Fruit fly (Drosophila melanogaster) whole organism, embryonic: ENCODE measurements around the gene CG44259.

Experiments used
- ATbp ChIP-seq: fragments of 200-800 bp; sonication (Bioruptor generic); optimal IDR thresholded peaks from 2 replicates; lab custom pipeline; 2017; ENCODE audit warnings: missing biosample characterization, mild to moderate bottlenecking, missing genetic modification characterization, missing genetic modification reagents
- BEAF-32 ChIP-seq: fragments of 200-800 bp; sonication (Bioruptor generic); optimal IDR thresholded peaks from 3 replicates; lab custom pipeline; 2017; ENCODE audit warnings: missing biosample characterization, missing genetic modification characterization, mild to moderate bottlenecking, moderate library complexity, missing genetic modification reagents
- CG10366 ChIP-seq: fragments of 200-800 bp; sonication (Bioruptor generic); IDR thresholded peaks from 2 replicates; pipeline ENCODE4 v1.3.6; 2022; ENCODE audit warnings: missing biosample characterization, missing genetic modification characterization
- CG10654 ChIP-seq: fragments of 200-800 bp; sonication (Bioruptor generic); optimal IDR thresholded peaks from 2 replicates; lab custom pipeline; 2016; ENCODE audit warnings: missing biosample characterization, missing genetic modification characterization
- CG12104 ChIP-seq: fragments of 200-800 bp; sonication (Bioruptor generic); optimal IDR thresholded peaks from 3 replicates; lab custom pipeline; 2016; ENCODE audit warnings: missing biosample characterization, missing genetic modification characterization
- CG13775 ChIP-seq: fragments of 200-800 bp; sonication (Bioruptor generic); optimal IDR thresholded peaks from 3 replicates; lab custom pipeline; 2017; ENCODE audit warnings: missing biosample characterization, mild to moderate bottlenecking, missing genetic modification characterization
- CG14014 ChIP-seq: fragments of 200-800 bp; sonication (Bioruptor generic); IDR thresholded peaks from 2 replicates; pipeline ENCODE4 v1.3.6; 2022; ENCODE audit warnings: missing biosample characterization, missing genetic modification characterization
- CG1602 ChIP-seq: fragments of 200-800 bp; sonication (Bioruptor generic); optimal IDR thresholded peaks from 3 replicates; lab custom pipeline; 2016; ENCODE audit warnings: missing biosample characterization, missing genetic modification characterization
- CG1603 ChIP-seq: fragments of 200-800 bp; sonication (Bioruptor generic); optimal IDR thresholded peaks from 2 replicates; lab custom pipeline; 2019; ENCODE audit warnings: missing biosample characterization, mild to moderate bottlenecking, missing genetic modification characterization, moderate library complexity
- CG30431 ChIP-seq: fragments of 200-800 bp; sonication (Bioruptor generic); optimal IDR thresholded peaks from 2 replicates; lab custom pipeline; 2017; ENCODE audit warnings: missing biosample characterization, missing genetic modification characterization
- CG31365 ChIP-seq: fragments of 200-800 bp; sonication (Bioruptor generic); optimal IDR thresholded peaks from 2 replicates; lab custom pipeline; 2018; ENCODE audit warnings: missing biosample characterization, mild to moderate bottlenecking, missing genetic modification characterization
- CG31441 ChIP-seq: fragments of 200-800 bp; sonication (Bioruptor generic); IDR thresholded peaks from 2 replicates; pipeline ENCODE4 v1.3.6; 2022; ENCODE audit warnings: missing biosample characterization, missing genetic modification characterization
- CG42726 ChIP-seq: fragments of 200-800 bp; sonication (Bioruptor generic); IDR thresholded peaks from 2 replicates; pipeline ENCODE4 v1.3.6; 2022; ENCODE audit warnings: missing biosample characterization, missing genetic modification characterization; ENCODE audit not compliant: partially characterized antibody
- CG4404 ChIP-seq: fragments of 200-800 bp; sonication (Bioruptor generic); IDR thresholded peaks from 2 replicates; pipeline ENCODE4 v1.3.6; 2022; ENCODE audit warnings: missing biosample characterization, missing genetic modification characterization
- CG4424 ChIP-seq: fragments of 200-800 bp; sonication (Bioruptor generic); optimal IDR thresholded peaks from 3 replicates; lab custom pipeline; 2016; ENCODE audit warnings: missing biosample characterization, missing genetic modification characterization
- CG8290 ChIP-seq, 3 experiments: fragments of 200-800 bp; sonication (Bioruptor generic); optimal IDR thresholded peaks; 2 replicates each; lab custom pipeline; 2016 to 2019; ENCODE audit warnings: missing biosample characterization in 3 of 3, missing genetic modification characterization in 3 of 3, mild to moderate bottlenecking in 2 of 3, moderate library complexity in 1 of 3
- CG8359 ChIP-seq: fragments of 200-800 bp; sonication (Bioruptor generic); optimal IDR thresholded peaks from 2 replicates; lab custom pipeline; 2017; ENCODE audit warnings: missing biosample characterization, mild to moderate bottlenecking, missing genetic modification characterization, borderline replicate concordance
- Doc2 ChIP-seq: fragments of 200-800 bp; sonication (Bioruptor generic); IDR thresholded peaks from 2 replicates; pipeline ENCODE4 v1.3.6; 2022; ENCODE audit warnings: missing biosample characterization, missing genetic modification characterization
- Ets97D ChIP-seq: fragments of 200-800 bp; sonication (Bioruptor generic); optimal IDR thresholded peaks from 3 replicates; lab custom pipeline; 2016; ENCODE audit warnings: missing biosample characterization, missing genetic modification characterization
- Fer2 ChIP-seq: fragments of 200-800 bp; sonication (Bioruptor generic); optimal IDR thresholded peaks from 2 replicates; lab custom pipeline; 2018; ENCODE audit warnings: missing biosample characterization, mild to moderate bottlenecking, missing genetic modification characterization, moderate library complexity
- Fer3 ChIP-seq: fragments of 200-800 bp; sonication (Bioruptor generic); optimal IDR thresholded peaks from 2 replicates; lab custom pipeline; 2018; ENCODE audit warnings: missing biosample characterization, mild to moderate bottlenecking, missing genetic modification characterization, moderate library complexity
- Jarid2 ChIP-seq: fragments of 200-800 bp; sonication (Bioruptor generic); optimal IDR thresholded peaks from 3 replicates; lab custom pipeline; 2017; ENCODE audit warnings: mild to moderate bottlenecking, missing biosample characterization, missing genetic modification reagents, missing genetic modification characterization
- Opbp ChIP-seq: fragments of 200-800 bp; sonication (Bioruptor generic); IDR thresholded peaks from 3 replicates; pipeline ENCODE4 v1.3.6; 2022; ENCODE audit warnings: missing biosample characterization, missing genetic modification characterization; ENCODE audit not compliant: partially characterized antibody
- Ptx1 ChIP-seq: fragments of 200-800 bp; sonication (Bioruptor generic); IDR thresholded peaks from 2 replicates; pipeline ENCODE4 v1.3.6; 2022; ENCODE audit warnings: missing biosample characterization, missing genetic modification characterization
- Ravus ChIP-seq: fragments of 200-800 bp; sonication (Bioruptor generic); IDR thresholded peaks from 2 replicates; pipeline ENCODE4 v1.3.6; 2022; ENCODE audit warnings: missing biosample characterization, missing genetic modification characterization
- Rfx ChIP-seq: fragments of 200-800 bp; sonication (Bioruptor generic); IDR thresholded peaks from 2 replicates; pipeline ENCODE4 v1.3.6; 2022; ENCODE audit warnings: missing biosample characterization, missing genetic modification characterization
- Xrp1 ChIP-seq: fragments of 200-800 bp; sonication (Bioruptor generic); IDR thresholded peaks from 2 replicates; pipeline ENCODE4 v1.3.6; 2022; ENCODE audit warnings: missing biosample characterization, missing genetic modification characterization
- ap ChIP-seq: fragments of 200-800 bp; sonication (Bioruptor generic); IDR thresholded peaks from 2 replicates; pipeline ENCODE4 v1.3.6; 2022; ENCODE audit warnings: missing biosample characterization, missing genetic modification characterization
- bcd ChIP-seq: fragments of 200-800 bp; sonication (Bioruptor generic); optimal IDR thresholded peaks from 2 replicates; lab custom pipeline; 2017; ENCODE audit warnings: missing biosample characterization, mild to moderate bottlenecking, missing genetic modification characterization
- bigmax ChIP-seq: fragments of 200-800 bp; sonication (Bioruptor generic); optimal IDR thresholded peaks from 2 replicates; lab custom pipeline; 2018; ENCODE audit warnings: missing biosample characterization, mild to moderate bottlenecking, missing genetic modification characterization
- cad ChIP-seq: fragments of >200 bp; optimal IDR thresholded peaks from 2 replicates; lab custom pipeline; 2017; ENCODE audit warnings: missing biosample characterization, missing genetic modification characterization
- chn ChIP-seq: fragments of 200-800 bp; sonication (Bioruptor generic); optimal IDR thresholded peaks from 2 replicates; lab custom pipeline; 2016; ENCODE audit warnings: missing biosample characterization, missing genetic modification characterization
- croc ChIP-seq: fragments of 200-800 bp; sonication (Bioruptor generic); conservative IDR thresholded peaks from 3 replicates; pipeline ENCODE4 v1.3.6; 2022; ENCODE audit warnings: missing biosample characterization, missing genetic modification characterization
- gce ChIP-seq: fragments of 200-800 bp; sonication (Bioruptor generic); IDR thresholded peaks from 3 replicates; pipeline ENCODE4 v1.3.6; 2022; ENCODE audit warnings: missing biosample characterization, missing genetic modification characterization
- gem ChIP-seq: fragments of 200-800 bp; sonication (Bioruptor generic); optimal IDR thresholded peaks from 2 replicates; lab custom pipeline; 2019; ENCODE audit warnings: missing biosample characterization, mild to moderate bottlenecking, missing genetic modification characterization, moderate library complexity
- hkb ChIP-seq, 2 experiments: fragments of 200-800 bp in 1 of 2; fragments of >200 bp in 1 of 2; sonication (Bioruptor generic) in 1 of 2; IDR thresholded peaks in 1 of 2; optimal IDR thresholded peaks in 1 of 2; 2 replicates each; pipeline versions ENCODE4 v1.3.6 to Lab custom; 2017 to 2022; ENCODE audit warnings: missing biosample characterization in 1 of 2, missing genetic modification characterization in 1 of 2
- klu ChIP-seq: fragments of 200-800 bp; sonication (Bioruptor generic); IDR thresholded peaks from 2 replicates; pipeline ENCODE4 v1.3.6; 2022; ENCODE audit warnings: missing biosample characterization, missing genetic modification characterization
- lilli ChIP-seq: fragments of 200-800 bp; sonication (Bioruptor generic); optimal IDR thresholded peaks from 3 replicates; lab custom pipeline; 2016; ENCODE audit warnings: missing biosample characterization, missing genetic modification characterization
- nmo ChIP-seq: fragments of 200-800 bp; sonication (Bioruptor generic); optimal IDR thresholded peaks from 2 replicates; lab custom pipeline; 2018; ENCODE audit warnings: missing biosample characterization, mild to moderate bottlenecking, missing genetic modification characterization, moderate library complexity
- nom ChIP-seq: fragments of 200-800 bp; sonication (Bioruptor generic); optimal IDR thresholded peaks from 2 replicates; lab custom pipeline; 2017; ENCODE audit warnings: missing biosample characterization, missing genetic modification characterization, mild to moderate bottlenecking, moderate library complexity, missing genetic modification reagents
- run ChIP-seq: fragments of 200-800 bp; sonication (Bioruptor generic); optimal IDR thresholded peaks from 3 replicates; lab custom pipeline; 2018; ENCODE audit warnings: missing biosample characterization, mild to moderate bottlenecking, missing genetic modification characterization
- slp2 ChIP-seq: fragments of 200-800 bp; sonication (Bioruptor generic); optimal IDR thresholded peaks from 2 replicates; lab custom pipeline; 2016; ENCODE audit warnings: missing biosample characterization, missing genetic modification characterization
- sna ChIP-seq: fragments of 200-800 bp; sonication (Bioruptor generic); IDR thresholded peaks from 2 replicates; pipeline ENCODE4 v1.3.6; 2022; ENCODE audit warnings: missing biosample characterization, missing genetic modification characterization; ENCODE audit not compliant: partially characterized antibody
- tin ChIP-seq: fragments of 200-800 bp; sonication (Bioruptor generic); optimal IDR thresholded peaks from 3 replicates; lab custom pipeline; 2016; ENCODE audit warnings: missing biosample characterization, missing genetic modification characterization
- trem ChIP-seq: fragments of 200-800 bp; optimal IDR thresholded peaks from 3 replicates; lab custom pipeline; 2019; ENCODE audit warnings: missing biosample characterization, mild to moderate bottlenecking, missing genetic modification characterization, moderate library complexity
- zfh2 ChIP-seq: fragments of 200-800 bp; sonication (Bioruptor generic); optimal IDR thresholded peaks from 2 replicates; lab custom pipeline; 2016; ENCODE audit warnings: missing biosample characterization, missing genetic modification characterization

Gene CG44259

dm6 chr3R:17231579-17231978 lies 22.4 kb downstream of the CG44259 start (continued):
- 0 out of 2 replicates have a peak, but pooled peaks have one; percentile 27 for TF ChIP-seq CG42726 (GFP tag; lab: Robert Waterston, UW)
- no peak for TF ChIP-seq cad (GFP tag; lab: Kevin White, UChicago)
- no peak for TF ChIP-seq Ravus
- peak; percentile 45 for TF ChIP-seq tin
- TF ChIP-seq CG13775, result peak; percentile 31
- TF ChIP-seq ATbp (GFP tag; lab: Kevin White, UChicago), result peak; percentile 16
- TF ChIP-seq Ets97D (GFP tag; lab: Kevin White, UChicago), result peak; percentile 28
- TF ChIP-seq zfh2 (GFP tag; lab: Kevin White, UChicago), result no peak
- TF ChIP-seq Ptx1 (GFP tag; lab: Robert Waterston, UW), result 0 out of 2 replicates have a peak, but pooled peaks have one; percentile 27
- peak; percentile 55 for TF ChIP-seq CG1603 (tag; lab: Kevin White, UChicago)
- TF ChIP-seq gem, result peak; percentile 62
- peak; percentile 39 for TF ChIP-seq CG8290 (GFP tag; optimal IDR thresholded peaks at IDR 0.05; lab: Kevin White, UChicago)
- TF ChIP-seq CG8290 (tag; optimal IDR thresholded peaks at IDR 0.05; lab: Kevin White, UChicago), result no peak
- peak; percentile 33; the same call in 1 of the 2 replicates for TF ChIP-seq ap (GFP tag; lab: Robert Waterston, UW)
- no peak for TF ChIP-seq trem (tag; lab: Kevin White, UChicago)
- TF ChIP-seq gce, result 0 out of 3 replicates have a peak, but pooled peaks have one; percentile 42
- TF ChIP-seq Rfx, result 0 out of 2 replicates have a peak, but pooled peaks have one; percentile 42
- TF ChIP-seq nmo, result peak; percentile 46
- TF ChIP-seq BEAF-32, result peak; percentile 6
- peak; percentile 54; the same call in 1 of the 3 replicates for TF ChIP-seq Opbp (GFP tag; lab: Robert Waterston, UW)
- no peak for TF ChIP-seq Doc2 (GFP tag; lab: Robert Waterston, UW)
- TF ChIP-seq CG8359, result peak; percentile 100
- peak; percentile 38 for TF ChIP-seq CG30431
- no peak for TF ChIP-seq sna (GFP tag; lab: Robert Waterston, UW)
- TF ChIP-seq bcd, result peak; percentile 33
- TF ChIP-seq Jarid2 (GFP tag; lab: Kevin White, UChicago), result peak; percentile 2
- no peak for TF ChIP-seq CG4404 (GFP tag; lab: Robert Waterston, UW)
- TF ChIP-seq croc, result peak; percentile 29; the same call in 1 of the 3 replicates
- peak; percentile 37 for TF ChIP-seq CG4424 (GFP tag; lab: Kevin White, UChicago)
- peak; percentile 23 for TF ChIP-seq slp2 (GFP tag; lab: Kevin White, UChicago)
- TF ChIP-seq Fer2 (tag; lab: Kevin White, UChicago), result no peak
- TF ChIP-seq CG12104, result no peak
- 0 out of 2 replicates have a peak, but pooled peaks have one; percentile 14 for TF ChIP-seq CG14014 (GFP tag; lab: Robert Waterston, UW)
- peak; percentile 1 for TF ChIP-seq hkb (optimal IDR thresholded peaks at IDR 0.05; lab: Kevin White, UChicago)
- TF ChIP-seq hkb (GFP tag; IDR thresholded peaks at IDR 0.05; lab: Robert Waterston, UW), result no peak
- no peak for TF ChIP-seq run (tag; lab: Kevin White, UChicago)
- TF ChIP-seq nom (GFP tag; lab: Kevin White, UChicago), result no peak
- TF ChIP-seq chn, result peak; percentile 31
- peak; percentile 27 for TF ChIP-seq CG1602 (GFP tag; lab: Kevin White, UChicago)
- TF ChIP-seq Fer3, result no peak
- TF ChIP-seq Xrp1, result peak; percentile 40; the same call in 1 of the 2 replicates
- peak; percentile 36; the same call in 1 of the 2 replicates for TF ChIP-seq CG31441 (GFP tag; lab: Robert Waterston, UW)
- no peak for TF ChIP-seq bigmax (GFP tag; lab: Kevin White, UChicago)
- TF ChIP-seq klu (GFP tag; lab: Robert Waterston, UW), result no peak
- peak; percentile 12 for TF ChIP-seq lilli (GFP tag; lab: Kevin White, UChicago)
- TF ChIP-seq CG10654, result peak; percentile 32
- TF ChIP-seq CG10366 (GFP tag; lab: Robert Waterston, UW), result peak; percentile 73
- TF ChIP-seq CG31365, result peak; percentile 94
